Worm (Caenorhabditis elegans): ENCODE measurements around the gene nhr-30.

ce11 chrV:9055644-9056043, 10.7 kb downstream of the nhr-30 start:
- no peak for TF ChIP-seq K11D2.4 (GFP tag; IDR thresholded peaks at IDR 0.05)
- TF ChIP-seq T26A5.8 (tag; optimal IDR thresholded peaks at IDR 0.05) = no peak
- TF ChIP-seq nhr-27 (tag; optimal IDR thresholded peaks at IDR 0.05) = no peak
- TF ChIP-seq unc-62 (GFP tag; optimal IDR thresholded peaks at IDR 0.05) = no peak
- no peak for TF ChIP-seq B0019.2 (GFP tag; conservative IDR thresholded peaks at IDR 0.05)
- no peak for TF ChIP-seq F49E8.2 (tag; optimal IDR thresholded peaks at IDR 0.05; ENCODE audit: insufficient read depth)
- no peak for TF ChIP-seq T07F8.4 (tag; optimal IDR thresholded peaks at IDR 0.05)
- TF ChIP-seq efl-1 (GFP tag; optimal IDR thresholded peaks at IDR 0.05) = no peak
- TF ChIP-seq mel-28 (tag; optimal IDR thresholded peaks at IDR 0.05; ENCODE audit: borderline replicate concordance) = no peak
- TF ChIP-seq nhr-80 (tag; optimal IDR thresholded peaks at IDR 0.05) = no peak
- TF ChIP-seq snpc-1.1 (tag; optimal IDR thresholded peaks at IDR 0.05; ENCODE audit: insufficient read depth) = no peak
- TF ChIP-seq unc-130 (GFP tag; optimal IDR thresholded peaks at IDR 0.05) = no peak
- TF ChIP-seq hmg-20 (GFP tag; IDR thresholded peaks at IDR 0.05) = no peak
